Fruit fly (Drosophila melanogaster) whole organism, prepupa: ENCODE results near the gene HIP-R.

ENCODE experiments used
- CG11294 ChIP-seq: fragments of 200-800 bp; sonication (Bioruptor generic); IDR thresholded peaks from 2 replicates; pipeline ENCODE4 v1.3.6; 2022; ENCODE audit warnings: missing biosample characterization, missing genetic modification characterization
- CG1621 ChIP-seq: fragments of 200-800 bp; sonication (Bioruptor generic); optimal IDR thresholded peaks from 3 replicates; lab custom pipeline; 2018; ENCODE audit warnings: missing biosample characterization, mild to moderate bottlenecking, missing genetic modification characterization
- CG8119 ChIP-seq: fragments of 200-800 bp; sonication (Bioruptor generic); IDR thresholded peaks from 3 replicates; pipeline ENCODE4 v1.3.6; 2022; ENCODE audit warnings: missing biosample characterization, missing genetic modification characterization
- CG8632 ChIP-seq: fragments of 200-800 bp; sonication (Bioruptor generic); optimal IDR thresholded peaks from 3 replicates; lab custom pipeline; 2016; ENCODE audit warnings: missing biosample characterization, missing genetic modification characterization
- Eip78C ChIP-seq: fragments of 200-800 bp; sonication (Bioruptor generic); peaks from one replicate; lab custom pipeline; 2016; ENCODE audit warnings: missing biosample characterization, missing genetic modification characterization
- Ets96B ChIP-seq: fragments of 200-800 bp; optimal IDR thresholded peaks from 2 replicates; lab custom pipeline; 2019; ENCODE audit warnings: missing biosample characterization, mild to moderate bottlenecking, missing genetic modification characterization, moderate library complexity
- Sox102F ChIP-seq: fragments of 200-800 bp; sonication (Bioruptor generic); optimal IDR thresholded peaks from 2 replicates; lab custom pipeline; 2016; ENCODE audit warnings: missing biosample characterization, mild to moderate bottlenecking, missing genetic modification characterization
- eg ChIP-seq: fragments of 200-800 bp; sonication (Bioruptor generic); IDR thresholded peaks from 3 replicates; pipeline ENCODE4 v1.3.6; 2022; ENCODE audit warnings: missing biosample characterization, missing genetic modification characterization
- lz ChIP-seq: fragments of 200-800 bp; sonication (Bioruptor generic); optimal IDR thresholded peaks from 3 replicates; lab custom pipeline; 2016; ENCODE audit warnings: missing biosample characterization, missing genetic modification characterization
- net ChIP-seq: fragments of 200-800 bp; sonication (Bioruptor generic); optimal IDR thresholded peaks from 3 replicates; lab custom pipeline; 2016; ENCODE audit warnings: missing biosample characterization, missing genetic modification characterization

dm6 chrX:3778135-3778951 is 11.4 kb upstream of the HIP-R start:
- TF ChIP-seq CG11294 (GFP tag; lab: Robert Waterston, UW) (no peak; the same call in 1 of the 2 replicates), CG1621 (peak; percentile 88), lz (GFP tag; lab: Kevin White, UChicago) (no peak), Eip78C (GFP tag; lab: Kevin White, UChicago) (peak; percentile 59), CG8119 (GFP tag; lab: Robert Waterston, UW) (peak; percentile 69), net (peak; percentile 63), Ets96B (tag; lab: Kevin White, UChicago) (peak; percentile 66), Sox102F (GFP tag; lab: Kevin White, UChicago) (no peak), CG8632 (GFP tag; lab: Kevin White, UChicago) (peak; percentile 4), eg (peak; percentile 75; the same call in 2 of the 3 replicates)
